Worm (Caenorhabditis elegans): ENCODE measurements around the gene rsks-1.
A peak's percentile ranks its signal among the peaks of the same experiment; 100 is the strongest.

ce11 chrIII:11243421-11243820, 1.5 kb upstream of the rsks-1 start:
- TF ChIP-seq sptf-1 (tag; optimal IDR thresholded peaks at IDR 0.05) (no peak), unc-62 (GFP tag; optimal IDR thresholded peaks at IDR 0.05) (peak; percentile 93), nhr-237 (tag; optimal IDR thresholded peaks at IDR 0.05) (peak; percentile 41), lsy-2 (tag; optimal IDR thresholded peaks at IDR 0.05) (peak; percentile 7), nhr-76 (tag; optimal IDR thresholded peaks at IDR 0.05) (no peak), ceh-39 (tag; optimal IDR thresholded peaks at IDR 0.05) (no peak), elt-1 (tag; optimal IDR thresholded peaks at IDR 0.05; ENCODE audit: borderline replicate concordance, insufficient read depth) (no peak), mep-1 (tag; optimal IDR thresholded peaks at IDR 0.05) (peak; percentile 34), hlh-1 (tag; optimal IDR thresholded peaks at IDR 0.05) (peak; percentile 58)

All from whole organism, mixed stage, embryonic.